Fruit fly (Drosophila melanogaster): ENCODE results near the gene Cpr67B.
A peak's percentile ranks its signal among the peaks of the same experiment; 100 is the strongest.

Cpr67B gene

DNA sequence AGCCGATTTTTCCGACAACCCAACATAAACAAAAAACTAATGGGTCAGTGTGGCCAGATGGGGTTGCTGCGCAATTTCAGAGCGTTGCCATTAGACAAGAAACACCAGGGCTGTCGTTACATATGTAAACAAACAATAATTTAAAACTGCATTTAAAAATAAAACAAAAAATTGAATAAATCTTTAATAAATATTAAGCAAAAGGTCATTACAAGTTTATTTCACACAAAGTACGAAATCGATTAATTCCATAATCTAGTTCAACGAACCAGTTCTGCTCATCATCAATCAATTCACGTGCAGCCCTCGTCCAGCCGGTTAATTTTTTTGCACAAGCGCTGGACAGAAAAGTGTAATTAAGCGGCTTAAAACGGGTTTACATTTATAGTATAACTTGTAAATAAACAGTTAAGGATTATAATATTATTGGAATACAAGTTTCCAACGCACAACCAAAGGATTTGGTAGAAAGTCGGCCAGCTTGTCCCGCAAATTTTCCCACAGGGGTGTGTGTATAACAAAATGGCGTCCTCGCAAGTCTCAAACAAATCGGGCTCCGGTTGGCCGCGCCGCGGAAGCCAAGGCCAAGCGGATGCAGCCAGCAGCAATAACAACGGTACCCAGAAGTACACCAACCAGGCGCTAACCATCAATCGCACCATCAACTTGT is 6.3 kb downstream of the Cpr67B start, which contains the start of the genes CG4022 and Cpsf5 (continued):
- TF ChIP-seq ham (GFP tag; IDR thresholded peaks at IDR 0.05) (peak; percentile 52; the same call in 1 of the 2 replicates), gem (tag; optimal IDR thresholded peaks at IDR 0.05) (peak; percentile 93), NC2α (GFP tag; optimal IDR thresholded peaks at IDR 0.05) (no peak), schlank (tag; optimal IDR thresholded peaks at IDR 0.05) (peak; percentile 63), HLH54F (GFP tag; optimal IDR thresholded peaks at IDR 0.05) (peak; percentile 75), Myb (GFP tag; optimal IDR thresholded peaks at IDR 0.05) (peak; percentile 44), Sry-β (GFP tag; optimal IDR thresholded peaks at IDR 0.05) (peak; percentile 42), CG10654 (GFP tag; optimal IDR thresholded peaks at IDR 0.05) (peak; percentile 80), Nf-YB (GFP tag; optimal IDR thresholded peaks at IDR 0.05) (peak; percentile 70), Nf-YA (GFP tag; IDR thresholded peaks at IDR 0.05) (peak; percentile 71), Fer2 (tag; optimal IDR thresholded peaks at IDR 0.05) (peak; percentile 67), dysf (GFP tag; IDR thresholded peaks at IDR 0.05) (peak; percentile 84), CG34376 (GFP tag; optimal IDR thresholded peaks at IDR 0.05) (peak; percentile 23), slou (GFP tag; optimal IDR thresholded peaks at IDR 0.05) (peak; percentile 51), CG42726 (GFP tag; IDR thresholded peaks at IDR 0.05; ENCODE audit: partially characterized antibody) (no peak), CG13624 (GFP tag; optimal IDR thresholded peaks at IDR 0.05) (peak; percentile 60), grau (tag; optimal IDR thresholded peaks at IDR 0.05) (peak; percentile 86), scrt (GFP tag; optimal IDR thresholded peaks at IDR 0.05) (peak; percentile 66), Lim3 (GFP tag; IDR thresholded peaks at IDR 0.05) (no peak), phol (tag; optimal IDR thresholded peaks at IDR 0.05) (peak; percentile 94), CoRest (tag; optimal IDR thresholded peaks at IDR 0.05) (peak; percentile 91), Jarid2 (GFP tag; optimal IDR thresholded peaks at IDR 0.05) (no peak), z (GFP tag; IDR thresholded peaks at IDR 0.05) (no peak), tio (GFP tag; optimal IDR thresholded peaks at IDR 0.05) (no peak), CG14441 (GFP tag; IDR thresholded peaks at IDR 0.05) (peak; percentile 83), GATAe (GFP tag; conservative IDR thresholded peaks at IDR 0.05) (no peak), CG9727 (GFP tag; optimal IDR thresholded peaks at IDR 0.05) (peak; percentile 84), Vsx1 (GFP tag; optimal IDR thresholded peaks at IDR 0.05) (no peak), CG31365 (tag; optimal IDR thresholded peaks at IDR 0.05) (peak; percentile 13), sisA (GFP tag; IDR thresholded peaks at IDR 0.05) (peak; percentile 82), NK7.1 (GFP tag; optimal IDR thresholded peaks at IDR 0.05) (no peak), Hr51 (GFP tag; optimal IDR thresholded peaks at IDR 0.05) (peak; percentile 46 to 83), CG7928 (GFP tag; optimal IDR thresholded peaks at IDR 0.05) (peak; percentile 98), CG9797 (GFP tag; optimal IDR thresholded peaks at IDR 0.05) (peak; percentile 89), D (optimal IDR thresholded peaks at IDR 0.05) (no peak), D (GFP tag; optimal IDR thresholded peaks at IDR 0.05) (peak; percentile 75), ash1 (GFP tag; optimal IDR thresholded peaks at IDR 0.05) (no peak), CG6254 (GFP tag; optimal IDR thresholded peaks at IDR 0.05) (peak; percentile 51), CG8089 (GFP tag; optimal IDR thresholded peaks at IDR 0.05) (peak; percentile 20), peb (GFP tag; IDR thresholded peaks at IDR 0.05) (peak; percentile 73), CG8359 (GFP tag; optimal IDR thresholded peaks at IDR 0.05; ENCODE audit: borderline replicate concordance) (no peak), jumu (GFP tag; optimal IDR thresholded peaks at IDR 0.05) (peak; percentile 67), CG6791 (GFP tag; IDR thresholded peaks at IDR 0.05; ENCODE audit: partially characterized antibody) (no peak), fd96Cb (tag; optimal IDR thresholded peaks at IDR 0.05) (peak; percentile 68), Deaf1 (tag; optimal IDR thresholded peaks at IDR 0.05) (peak; percentile 60), CG6683 (GFP tag; optimal IDR thresholded peaks at IDR 0.05) (peak; percentile 53), CG17359 (tag; optimal IDR thresholded peaks at IDR 0.05) (peak; percentile 74), fd102C (GFP tag; optimal IDR thresholded peaks at IDR 0.05) (no peak), CG12104 (GFP tag; optimal IDR thresholded peaks at IDR 0.05) (peak; percentile 85)
